Worm (Caenorhabditis elegans) whole organism, midembryonic: ENCODE results near the gene nhr-93.

ENCODE experiments used
- T22C8.4 ChIP-seq: fragments of 200-800 bp; sonication (Bioruptor generic); IDR thresholded peaks from 2 replicates; pipeline ENCODE4 v1.3.6; 2022; ENCODE audit warnings: missing genetic modification characterization, missing compliant biosample characterization
- cog-1 ChIP-seq: sonication (generic microtip); optimal IDR thresholded peaks from 2 replicates; lab custom pipeline; 2016; ENCODE audit warnings: missing genetic modification characterization, missing compliant biosample characterization
- flt-1 ChIP-seq: fragments of 200-800 bp; sonication (Bioruptor generic); IDR thresholded peaks from 2 replicates; pipeline ENCODE4 v1.3.6; 2022; ENCODE audit warnings: missing genetic modification characterization, missing compliant biosample characterization
- med-1 ChIP-seq: sonication (generic microtip); optimal IDR thresholded peaks from 2 replicates; lab custom pipeline; 2017; ENCODE audit warnings: missing genetic modification characterization, mild to moderate bottlenecking, missing compliant biosample characterization, antibody characterized with exemption, missing genetic modification reagents; ENCODE audit not compliant: insufficient read depth
- ref-1 ChIP-seq: fragments of 200-800 bp; sonication (Bioruptor generic); conservative IDR thresholded peaks from 2 replicates; pipeline ENCODE4 v1.3.6; 2022; ENCODE audit warnings: missing genetic modification reagents, missing genetic modification characterization, missing compliant biosample characterization
- ztf-23 ChIP-seq: fragments of 200-800 bp; sonication (Bioruptor generic); IDR thresholded peaks from 2 replicates; pipeline ENCODE4 v1.3.6; 2022; ENCODE audit warnings: missing genetic modification reagents, missing genetic modification characterization, missing compliant biosample characterization
- ztf-29 ChIP-seq: fragments of 200-800 bp; sonication (Bioruptor generic); IDR thresholded peaks from 2 replicates; pipeline ENCODE4 v1.3.6; 2022; ENCODE audit warnings: missing genetic modification reagents, missing genetic modification characterization, missing compliant biosample characterization

ce11 chrV:3509878-3510277 lies 28.3 kb downstream of the nhr-93 start, which contains the start of gene str-228:
- TF ChIP-seq ztf-29 (GFP tag; lab: Robert Waterston, UW) (no peak), ref-1 (GFP tag; lab: Robert Waterston, UW) (no peak), med-1 (GFP tag; lab: Kevin White, UChicago) (no peak), ztf-23 (GFP tag; lab: Robert Waterston, UW) (no peak), cog-1 (tag; lab: Kevin White, UChicago) (no peak), T22C8.4 (GFP tag; lab: Robert Waterston, UW) (no peak), flt-1 (GFP tag; lab: Robert Waterston, UW) (no peak)
